Fruit fly (Drosophila melanogaster) whole organism, prepupa: Measurements from ENCODE around the gene CG10877.

Experiments used
- CG31627 ChIP-seq: fragments of 200-800 bp; sonication (Bioruptor generic); optimal IDR thresholded peaks from 3 replicates; lab custom pipeline; 2016; ENCODE audit warnings: missing biosample characterization, missing genetic modification characterization
- Eip75B ChIP-seq: fragments of 200-800 bp; sonication (Bioruptor generic); optimal IDR thresholded peaks from 3 replicates; lab custom pipeline; 2016; ENCODE audit warnings: missing biosample characterization, missing genetic modification characterization
- Ets21C ChIP-seq: fragments of 200-800 bp; sonication (Bioruptor generic); optimal IDR thresholded peaks from 3 replicates; lab custom pipeline; 2016; ENCODE audit warnings: missing biosample characterization, missing genetic modification characterization
- Gug ChIP-seq: fragments of 200-800 bp; sonication (Bioruptor generic); IDR thresholded peaks from 2 replicates; pipeline ENCODE4 v1.3.6; 2022; ENCODE audit warnings: missing biosample characterization, missing genetic modification characterization
- Sox102F ChIP-seq: fragments of 200-800 bp; sonication (Bioruptor generic); optimal IDR thresholded peaks from 2 replicates; lab custom pipeline; 2016; ENCODE audit warnings: missing biosample characterization, mild to moderate bottlenecking, missing genetic modification characterization
- lz ChIP-seq: fragments of 200-800 bp; sonication (Bioruptor generic); optimal IDR thresholded peaks from 3 replicates; lab custom pipeline; 2016; ENCODE audit warnings: missing biosample characterization, missing genetic modification characterization
- spab ChIP-seq: fragments of 200-800 bp; sonication (Bioruptor generic); optimal IDR thresholded peaks from 2 replicates; lab custom pipeline; 2017; ENCODE audit warnings: missing biosample characterization, mild to moderate bottlenecking, missing genetic modification characterization, missing genetic modification reagents
- svp ChIP-seq: fragments of 200-800 bp; sonication (Bioruptor generic); peaks from one replicate; lab custom pipeline; 2016; ENCODE audit warnings: missing biosample characterization, missing genetic modification characterization

DNA sequence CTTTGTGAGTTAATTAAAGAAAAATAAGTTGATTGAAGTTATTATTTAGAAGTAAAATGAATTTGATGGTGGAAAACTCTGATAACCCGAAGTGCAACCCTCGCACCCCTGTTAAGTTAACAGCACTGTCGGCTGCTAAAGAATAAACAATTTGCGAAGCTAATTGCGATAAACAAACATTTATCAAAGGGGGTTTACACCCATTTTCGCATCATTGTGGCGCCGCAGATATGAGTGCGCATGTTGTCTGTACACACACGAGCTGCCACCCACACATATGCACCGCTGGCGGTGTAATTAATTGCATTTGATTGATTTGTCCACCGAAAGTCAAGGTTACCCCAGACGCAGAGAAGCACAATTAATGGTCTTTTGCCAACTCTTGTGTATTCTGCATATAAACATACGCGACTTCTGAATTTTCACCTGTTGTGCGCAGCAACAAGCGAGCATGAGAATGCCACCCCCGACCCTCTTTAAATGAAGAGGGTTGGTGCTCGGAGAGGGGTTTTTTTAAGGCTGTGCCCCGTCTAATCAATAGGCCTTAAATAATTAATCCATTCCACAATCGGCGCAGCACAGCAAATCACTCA lies 12.3 kb downstream of the CG10877 start:
- TF ChIP-seq spab (GFP tag; lab: Kevin White, UChicago) = no peak
- no peak for TF ChIP-seq CG31627 (GFP tag; lab: Kevin White, UChicago)
- no peak for TF ChIP-seq svp
- TF ChIP-seq Ets21C (GFP tag; lab: Kevin White, UChicago) = no peak
- TF ChIP-seq lz = no peak
- TF ChIP-seq Sox102F = no peak
- no peak for TF ChIP-seq Eip75B (GFP tag; lab: Kevin White, UChicago)
- no peak for TF ChIP-seq Gug (GFP tag; lab: Robert Waterston, UW)
